Worm (Caenorhabditis elegans) whole organism, early embryonic: ENCODE results near the gene F49C12.4.

Source experiments
- B0310.2 ChIP-seq: sonication (generic microtip); optimal IDR thresholded peaks from 2 replicates; lab custom pipeline; 2016; ENCODE audit warnings: mild to moderate bottlenecking, missing genetic modification characterization, missing compliant biosample characterization
- ama-1 ChIP-seq: fragments of 150-350 bp; optimal IDR thresholded peaks from 2 replicates; lab custom pipeline; 2014
- ets-7 ChIP-seq: sonication (generic microtip); optimal IDR thresholded peaks from 2 replicates; lab custom pipeline; 2016; ENCODE audit warnings: missing genotype, missing genetic modification characterization, missing compliant biosample characterization
- flt-1 ChIP-seq: fragments of 200-800 bp; sonication (Bioruptor generic); IDR thresholded peaks from 2 replicates; pipeline ENCODE4 v1.3.6; 2022; ENCODE audit warnings: missing genetic modification characterization, missing compliant biosample characterization
- hmg-4 ChIP-seq: fragments of 200-800 bp; sonication (Bioruptor generic); optimal IDR thresholded peaks from 2 replicates; lab custom pipeline; 2018; ENCODE audit warnings: mild to moderate bottlenecking, missing genetic modification characterization, missing compliant biosample characterization
- hnd-1 ChIP-seq: sonication (generic microtip); optimal IDR thresholded peaks from 2 replicates; lab custom pipeline; 2016; ENCODE audit warnings: missing genetic modification characterization, missing compliant biosample characterization
- pes-1 ChIP-seq: fragments of 200-800 bp; sonication (Bioruptor generic); IDR thresholded peaks from 2 replicates; pipeline ENCODE4 v1.3.6; 2022; ENCODE audit warnings: missing genetic modification reagents, missing genetic modification characterization, missing compliant biosample characterization
- scrt-1 ChIP-seq: fragments of 200-800 bp; sonication (Bioruptor generic); IDR thresholded peaks from 2 replicates; pipeline ENCODE4 v1.3.6; 2022; ENCODE audit warnings: missing genetic modification characterization, missing compliant biosample characterization
- sea-1 ChIP-seq: fragments of 200-800 bp; sonication (Bioruptor generic); conservative IDR thresholded peaks from 2 replicates; pipeline ENCODE4 v1.3.6; 2022; ENCODE audit warnings: missing genetic modification characterization, missing compliant biosample characterization
- tbx-37 ChIP-seq: fragments of 200-800 bp; sonication (Bioruptor generic); conservative IDR thresholded peaks from 2 replicates; pipeline ENCODE4 v1.3.6; 2022; ENCODE audit warnings: missing genetic modification reagents, missing genetic modification characterization, missing compliant biosample characterization
- tra-4 ChIP-seq: sonication (generic microtip); optimal IDR thresholded peaks from 2 replicates; lab custom pipeline; 2017; ENCODE audit warnings: missing genetic modification characterization, missing compliant biosample characterization

ce11 chrIV:9289635-9290034, 14.3 kb downstream of the F49C12.4 start:
- TF ChIP-seq hmg-4 (GFP tag; lab: Kevin White, UChicago) (no peak), flt-1 (GFP tag; lab: Robert Waterston, UW) (no peak), ama-1 (lab: Kevin White, UChicago) (no peak), tra-4 (tag; lab: Kevin White, UChicago) (no peak), pes-1 (GFP tag; lab: Robert Waterston, UW) (no peak), scrt-1 (GFP tag; lab: Robert Waterston, UW) (no peak), ets-7 (tag; lab: Kevin White, UChicago) (no peak), sea-1 (GFP tag; lab: Robert Waterston, UW) (no peak), hnd-1 (no peak), B0310.2 (tag; lab: Kevin White, UChicago) (no peak), tbx-37 (GFP tag; lab: Robert Waterston, UW) (no peak)
